Worm (Caenorhabditis elegans) whole organism, L4/young adult: ENCODE results near the gene ztf-31.

Experiments used
- W03F9.2 ChIP-seq: fragments of 150-350 bp; optimal IDR thresholded peaks from 2 replicates; lab custom pipeline; 2014; ENCODE audit warnings: missing biosample characterization, missing genetic modification characterization
- dao-5 ChIP-seq: sonication (generic microtip); optimal IDR thresholded peaks from 2 replicates; lab custom pipeline; 2016; ENCODE audit warnings: missing genotype, missing genetic modification characterization, moderate library complexity, missing compliant biosample characterization
- him-1 ChIP-seq: sonication (generic microtip); optimal IDR thresholded peaks from 2 replicates; lab custom pipeline; 2016; ENCODE audit warnings: missing genotype, missing genetic modification reagents, missing genetic modification characterization, missing compliant biosample characterization

The ztf-31 gene

ce11 chrIII:7241065-7241464, at the start of gene ztf-31:
ztf-31 (plus strand) TSS chrIII:7241365.
- no peak for TF ChIP-seq W03F9.2
- TF ChIP-seq him-1 (tag; lab: Kevin White, UChicago) = no peak
- no peak for TF ChIP-seq dao-5 (tag; lab: Kevin White, UChicago)

- TF ChIP-seq him-1 (tag; lab: Kevin White, UChicago) (no peak), dao-5 (tag; lab: Kevin White, UChicago) (no peak), W03F9.2 (no peak)
These were observed 48.1 kb upstream of the ztf-31 start, which contains the start of gene mec-14 for ce11 chrIII:7192942-7193665. mec-14 (minus strand) TSS chrIII:7192992.

ce11 chrIII:7195325-7195724, 45.8 kb upstream of the ztf-31 start, which contains the start of gene F37C12.18:
F37C12.18 (minus strand) TSS chrIII:7195425.
- no peak for TF ChIP-seq him-1 (tag; lab: Kevin White, UChicago)
- TF ChIP-seq W03F9.2 = no peak
- no peak for TF ChIP-seq dao-5 (tag; lab: Kevin White, UChicago)

- TF ChIP-seq him-1 (tag; lab: Kevin White, UChicago) (no peak), W03F9.2 (no peak), dao-5 (tag; lab: Kevin White, UChicago) (no peak)
These were observed 43.2 kb upstream of the ztf-31 start, which contains the start of gene exos-9 for ce11 chrIII:7197973-7198372. exos-9 (minus strand) TSS chrIII:7198073.

ce11 chrIII:7198838-7199237, 42.3 kb upstream of the ztf-31 start, which contains the start of gene pfd-5:
pfd-5 (minus strand) TSS chrIII:7198884.
- TF ChIP-seq dao-5 (tag; lab: Kevin White, UChicago) (no peak), W03F9.2 (peak; percentile 56), him-1 (tag; lab: Kevin White, UChicago) (no peak)

ce11 chrIII:7199467-7199866, 41.7 kb upstream of the ztf-31 start:
- TF ChIP-seq dao-5 (tag; lab: Kevin White, UChicago) (no peak), him-1 (tag; lab: Kevin White, UChicago) (no peak), W03F9.2 (no peak)

- no peak for TF ChIP-seq dao-5 (tag; lab: Kevin White, UChicago)
- TF ChIP-seq W03F9.2 = no peak
- no peak for TF ChIP-seq him-1 (tag; lab: Kevin White, UChicago)
These were observed 39.5 kb upstream of the ztf-31 start, which contains the start of gene dpy-31 for ce11 chrIII:7201378-7202256. dpy-31 (plus strand) TSS chrIII:7202206.

ce11 chrIII:7203130-7203775, 37.9 kb upstream of the ztf-31 start:
- TF ChIP-seq dao-5 (tag; lab: Kevin White, UChicago) (no peak), him-1 (tag; lab: Kevin White, UChicago) (no peak), W03F9.2 (no peak)

- TF ChIP-seq dao-5 (tag; lab: Kevin White, UChicago) = no peak
- TF ChIP-seq him-1 (tag; lab: Kevin White, UChicago) = no peak
- TF ChIP-seq W03F9.2 = peak; percentile 93
These were observed 33.2 kb upstream of the ztf-31 start, which contains the start of gene rpl-6 for ce11 chrIII:7207903-7208497. rpl-6 (plus strand) TSS chrIII:7208447.

ce11 chrIII:7209721-7210120, 31.4 kb upstream of the ztf-31 start, which contains the start of gene R151.2:
R151.2 (plus strand) TSS chrIII:7209967.
- no peak for TF ChIP-seq W03F9.2
- TF ChIP-seq dao-5 (tag; lab: Kevin White, UChicago) = no peak
- no peak for TF ChIP-seq him-1 (tag; lab: Kevin White, UChicago)

- TF ChIP-seq him-1 (tag; lab: Kevin White, UChicago) = no peak
- no peak for TF ChIP-seq W03F9.2
- no peak for TF ChIP-seq dao-5 (tag; lab: Kevin White, UChicago)
These were observed 30.7 kb upstream of the ztf-31 start for ce11 chrIII:7210486-7210885.

- TF ChIP-seq him-1 (tag; lab: Kevin White, UChicago) = no peak
- no peak for TF ChIP-seq W03F9.2
These were observed 29.1 kb upstream of the ztf-31 start for ce11 chrIII:7212028-7212427.

- no peak for TF ChIP-seq him-1 (tag; lab: Kevin White, UChicago)
- TF ChIP-seq dao-5 (tag; lab: Kevin White, UChicago) = no peak
- TF ChIP-seq W03F9.2 = no peak
These were observed 25.6 kb upstream of the ztf-31 start for ce11 chrIII:7215532-7215931.
